Fruit fly (Drosophila melanogaster) whole organism, embryonic: Measurements from ENCODE around the gene LSm7.

ENCODE experiments used
- Aef1 ChIP-seq: fragments of 200-800 bp; sonication (Bioruptor generic); IDR thresholded peaks from 3 replicates; pipeline ENCODE4 v1.3.6; 2022; ENCODE audit warnings: missing biosample characterization, missing genetic modification characterization
- Bteb2 ChIP-seq: fragments of 200-800 bp; sonication (Bioruptor generic); optimal IDR thresholded peaks from 2 replicates; lab custom pipeline; 2016; ENCODE audit warnings: missing biosample characterization, missing genetic modification characterization
- CG10366 ChIP-seq: fragments of 200-800 bp; sonication (Bioruptor generic); IDR thresholded peaks from 2 replicates; pipeline ENCODE4 v1.3.6; 2022; ENCODE audit warnings: missing biosample characterization, missing genetic modification characterization
- CG10462 ChIP-seq: fragments of 200-800 bp; sonication (Bioruptor generic); optimal IDR thresholded peaks from 2 replicates; lab custom pipeline; 2016; ENCODE audit warnings: missing biosample characterization, missing genetic modification characterization
- CG12391 ChIP-seq: fragments of 200-800 bp; sonication (Bioruptor generic); optimal IDR thresholded peaks from 3 replicates; lab custom pipeline; 2018; ENCODE audit warnings: missing biosample characterization, mild to moderate bottlenecking, missing genetic modification characterization, moderate library complexity
- CG14014 ChIP-seq: fragments of 200-800 bp; sonication (Bioruptor generic); IDR thresholded peaks from 2 replicates; pipeline ENCODE4 v1.3.6; 2022; ENCODE audit warnings: missing biosample characterization, missing genetic modification characterization
- CG1529 ChIP-seq: fragments of 200-800 bp; sonication (Bioruptor generic); optimal IDR thresholded peaks from 3 replicates; lab custom pipeline; 2018; ENCODE audit warnings: missing biosample characterization, missing genetic modification characterization
- CG17328 ChIP-seq: fragments of 200-800 bp; sonication (Bioruptor generic); IDR thresholded peaks from 2 replicates; pipeline ENCODE4 v1.3.6; 2022; ENCODE audit warnings: missing biosample characterization, missing genetic modification characterization
- CG17568 ChIP-seq: fragments of 200-800 bp; sonication (Bioruptor generic); optimal IDR thresholded peaks from 2 replicates; lab custom pipeline; 2018; ENCODE audit warnings: missing biosample characterization, mild to moderate bottlenecking, missing genetic modification characterization, moderate library complexity
- CG18599 ChIP-seq: fragments of 200-800 bp; sonication (Bioruptor generic); optimal IDR thresholded peaks from 3 replicates; lab custom pipeline; 2017; ENCODE audit warnings: missing biosample characterization, missing genetic modification characterization, mild to moderate bottlenecking, moderate library complexity, missing genetic modification reagents
- CG18619 ChIP-seq: fragments of 200-800 bp; sonication (Bioruptor generic); optimal IDR thresholded peaks from 3 replicates; lab custom pipeline; 2017; ENCODE audit warnings: missing biosample characterization, mild to moderate bottlenecking, missing genetic modification characterization
- CG2889 ChIP-seq: fragments of 200-800 bp; sonication (Bioruptor generic); IDR thresholded peaks from 3 replicates; pipeline ENCODE4 v1.3.6; 2022; ENCODE audit warnings: missing biosample characterization, missing genetic modification characterization
- CG30403 ChIP-seq: fragments of 200-800 bp; sonication (Bioruptor generic); optimal IDR thresholded peaks from 3 replicates; lab custom pipeline; 2016; ENCODE audit warnings: missing biosample characterization, missing genetic modification characterization
- CG31441 ChIP-seq: fragments of 200-800 bp; sonication (Bioruptor generic); IDR thresholded peaks from 2 replicates; pipeline ENCODE4 v1.3.6; 2022; ENCODE audit warnings: missing biosample characterization, missing genetic modification characterization
- CG32772 ChIP-seq: fragments of 200-800 bp; sonication (Bioruptor generic); IDR thresholded peaks from 2 replicates; pipeline ENCODE4 v1.3.6; 2022; ENCODE audit warnings: missing biosample characterization, missing genetic modification characterization
- CG3847 ChIP-seq: fragments of 200-800 bp; sonication (Bioruptor generic); IDR thresholded peaks from 2 replicates; pipeline ENCODE4 v1.3.6; 2022; ENCODE audit warnings: missing biosample characterization, missing genetic modification characterization
- CG4404 ChIP-seq: fragments of 200-800 bp; sonication (Bioruptor generic); IDR thresholded peaks from 2 replicates; pipeline ENCODE4 v1.3.6; 2022; ENCODE audit warnings: missing biosample characterization, missing genetic modification characterization
- CG4820 ChIP-seq: fragments of 200-800 bp; sonication (Bioruptor generic); optimal IDR thresholded peaks from 3 replicates; lab custom pipeline; 2016; ENCODE audit warnings: missing biosample characterization, missing genetic modification characterization
- CG5180 ChIP-seq: fragments of 200-800 bp; sonication (Bioruptor generic); optimal IDR thresholded peaks from 3 replicates; lab custom pipeline; 2017; ENCODE audit warnings: missing biosample characterization, missing genetic modification characterization, mild to moderate bottlenecking, moderate library complexity, missing genetic modification reagents
- CG8924 ChIP-seq: fragments of 200-800 bp; optimal IDR thresholded peaks from 3 replicates; lab custom pipeline; 2019; ENCODE audit warnings: missing biosample characterization, mild to moderate bottlenecking, missing genetic modification characterization, moderate library complexity
- CG9727 ChIP-seq: fragments of 200-800 bp; sonication (Bioruptor generic); optimal IDR thresholded peaks from 3 replicates; lab custom pipeline; 2017; ENCODE audit warnings: missing biosample characterization, mild to moderate bottlenecking, missing genetic modification characterization
- Chrac-16 ChIP-seq: fragments of 200-800 bp; sonication (Bioruptor generic); optimal IDR thresholded peaks from 3 replicates; lab custom pipeline; 2016; ENCODE audit warnings: missing biosample characterization, missing genetic modification characterization
- CkIIα-i1 ChIP-seq: fragments of 200-800 bp; sonication (Bioruptor generic); IDR thresholded peaks from 2 replicates; pipeline ENCODE4 v1.3.6; 2022; ENCODE audit warnings: missing biosample characterization, missing genetic modification characterization
- Hmr ChIP-seq: fragments of 200-800 bp; sonication (Bioruptor generic); optimal IDR thresholded peaks from 3 replicates; lab custom pipeline; 2017; ENCODE audit warnings: mild to moderate bottlenecking, missing biosample characterization, missing genetic modification reagents, missing genetic modification characterization
- Hr3 ChIP-seq: fragments of 200-800 bp; sonication (Bioruptor generic); optimal IDR thresholded peaks from 3 replicates; lab custom pipeline; 2016; ENCODE audit warnings: missing biosample characterization, missing genetic modification characterization
- Hr78 ChIP-seq, 2 experiments: fragments of 200-800 bp in 1 of 2; fragments of >200 bp in 1 of 2; sonication (Bioruptor generic) in 1 of 2; optimal IDR thresholded peaks; 2 replicates each; lab custom pipeline; 2017 to 2019; ENCODE audit warnings: missing biosample characterization in 2 of 2, missing genetic modification characterization in 2 of 2, mild to moderate bottlenecking in 1 of 2, moderate library complexity in 1 of 2
- Hsf ChIP-seq: fragments of 200-800 bp; sonication (Bioruptor generic); optimal IDR thresholded peaks from 3 replicates; lab custom pipeline; 2016; ENCODE audit warnings: missing biosample characterization, missing genetic modification characterization
- Meics ChIP-seq: fragments of 200-800 bp; sonication (Bioruptor generic); optimal IDR thresholded peaks from 2 replicates; lab custom pipeline; 2017; ENCODE audit warnings: missing biosample characterization, mild to moderate bottlenecking, missing genetic modification characterization
- NC2α ChIP-seq: fragments of 200-800 bp; sonication (Bioruptor generic); optimal IDR thresholded peaks from 2 replicates; lab custom pipeline; 2016; ENCODE audit warnings: missing biosample characterization, missing genetic modification characterization
- Nf-YA ChIP-seq: fragments of 200-800 bp; sonication (Bioruptor generic); IDR thresholded peaks from 2 replicates; pipeline ENCODE4 v1.3.6; 2022; ENCODE audit warnings: missing biosample characterization, missing genetic modification characterization
- PHDP ChIP-seq: fragments of 200-800 bp; sonication (Bioruptor generic); optimal IDR thresholded peaks from 3 replicates; lab custom pipeline; 2018; ENCODE audit warnings: missing biosample characterization, mild to moderate bottlenecking, missing genetic modification characterization, moderate library complexity
- Ptx1 ChIP-seq: fragments of 200-800 bp; sonication (Bioruptor generic); IDR thresholded peaks from 2 replicates; pipeline ENCODE4 v1.3.6; 2022; ENCODE audit warnings: missing biosample characterization, missing genetic modification characterization
- Sox102F ChIP-seq: fragments of 200-800 bp; sonication (Bioruptor generic); optimal IDR thresholded peaks from 2 replicates; lab custom pipeline; 2018; ENCODE audit warnings: missing biosample characterization, mild to moderate bottlenecking, missing genetic modification characterization, moderate library complexity
- Ssrp ChIP-seq: fragments of 200-800 bp; sonication (Bioruptor generic); optimal IDR thresholded peaks from 2 replicates; lab custom pipeline; 2018; ENCODE audit warnings: missing biosample characterization, mild to moderate bottlenecking, missing genetic modification characterization, moderate library complexity
- Tbp ChIP-seq: fragments of >200 bp; optimal IDR thresholded peaks from 2 replicates; lab custom pipeline; 2018; ENCODE audit warnings: missing biosample characterization, missing genetic modification characterization
- Xbp1 ChIP-seq: fragments of 200-800 bp; sonication (Bioruptor generic); optimal IDR thresholded peaks from 3 replicates; lab custom pipeline; 2016; ENCODE audit warnings: missing biosample characterization, mild to moderate bottlenecking, missing genetic modification characterization
- abd-A ChIP-seq: fragments of 200-800 bp; sonication (Bioruptor generic); optimal IDR thresholded peaks from 3 replicates; lab custom pipeline; 2019; ENCODE audit warnings: missing biosample characterization, mild to moderate bottlenecking, missing genetic modification characterization, moderate library complexity
- bbx ChIP-seq: fragments of 200-800 bp; sonication (Bioruptor generic); IDR thresholded peaks from 2 replicates; pipeline ENCODE4 v1.3.6; 2022; ENCODE audit warnings: missing biosample characterization, missing genetic modification characterization; ENCODE audit not compliant: partially characterized antibody
- danr ChIP-seq: fragments of 200-800 bp; sonication (Bioruptor generic); IDR thresholded peaks from 2 replicates; pipeline ENCODE4 v1.3.6; 2022; ENCODE audit warnings: missing biosample characterization, missing genetic modification characterization
- gcm ChIP-seq: fragments of 200-800 bp; sonication (Bioruptor generic); optimal IDR thresholded peaks from 2 replicates; lab custom pipeline; 2019; ENCODE audit warnings: missing biosample characterization, mild to moderate bottlenecking, missing genetic modification characterization, moderate library complexity
- ken ChIP-seq: fragments of 200-800 bp; sonication (Bioruptor generic); IDR thresholded peaks from 3 replicates; pipeline ENCODE4 v1.3.6; 2022; ENCODE audit warnings: missing biosample characterization, missing genetic modification characterization
- lilli ChIP-seq: fragments of 200-800 bp; sonication (Bioruptor generic); optimal IDR thresholded peaks from 3 replicates; lab custom pipeline; 2016; ENCODE audit warnings: missing biosample characterization, missing genetic modification characterization
- odd ChIP-seq: fragments of 200-800 bp; sonication (Bioruptor generic); optimal IDR thresholded peaks from 2 replicates; lab custom pipeline; 2017; ENCODE audit warnings: missing biosample characterization, mild to moderate bottlenecking, missing genetic modification characterization
- ranshi ChIP-seq: fragments of 200-800 bp; sonication (Bioruptor generic); IDR thresholded peaks from 2 replicates; pipeline ENCODE4 v1.3.6; 2022; ENCODE audit warnings: missing biosample characterization, missing genetic modification characterization
- run ChIP-seq: fragments of 200-800 bp; sonication (Bioruptor generic); optimal IDR thresholded peaks from 3 replicates; lab custom pipeline; 2018; ENCODE audit warnings: missing biosample characterization, mild to moderate bottlenecking, missing genetic modification characterization
- sens ChIP-seq: fragments of 200-800 bp; sonication (Bioruptor generic); peaks from one replicate; lab custom pipeline; 2016; ENCODE audit warnings: missing biosample characterization, missing genetic modification characterization
- slbo ChIP-seq: fragments of 200-800 bp; sonication (Bioruptor generic); IDR thresholded peaks from 2 replicates; pipeline ENCODE4 v1.3.6; 2022; ENCODE audit warnings: missing biosample characterization, missing genetic modification characterization
- tio ChIP-seq: fragments of 200-800 bp; sonication (Bioruptor generic); optimal IDR thresholded peaks from 2 replicates; lab custom pipeline; 2017; ENCODE audit warnings: missing biosample characterization, missing genetic modification characterization, inconsistent platforms
- zfh1 ChIP-seq: fragments of 200-800 bp; sonication (Bioruptor generic); IDR thresholded peaks from 3 replicates; pipeline ENCODE4 v1.3.6; 2022; ENCODE audit warnings: missing biosample characterization, missing genetic modification characterization

The LSm7 gene

DNA sequence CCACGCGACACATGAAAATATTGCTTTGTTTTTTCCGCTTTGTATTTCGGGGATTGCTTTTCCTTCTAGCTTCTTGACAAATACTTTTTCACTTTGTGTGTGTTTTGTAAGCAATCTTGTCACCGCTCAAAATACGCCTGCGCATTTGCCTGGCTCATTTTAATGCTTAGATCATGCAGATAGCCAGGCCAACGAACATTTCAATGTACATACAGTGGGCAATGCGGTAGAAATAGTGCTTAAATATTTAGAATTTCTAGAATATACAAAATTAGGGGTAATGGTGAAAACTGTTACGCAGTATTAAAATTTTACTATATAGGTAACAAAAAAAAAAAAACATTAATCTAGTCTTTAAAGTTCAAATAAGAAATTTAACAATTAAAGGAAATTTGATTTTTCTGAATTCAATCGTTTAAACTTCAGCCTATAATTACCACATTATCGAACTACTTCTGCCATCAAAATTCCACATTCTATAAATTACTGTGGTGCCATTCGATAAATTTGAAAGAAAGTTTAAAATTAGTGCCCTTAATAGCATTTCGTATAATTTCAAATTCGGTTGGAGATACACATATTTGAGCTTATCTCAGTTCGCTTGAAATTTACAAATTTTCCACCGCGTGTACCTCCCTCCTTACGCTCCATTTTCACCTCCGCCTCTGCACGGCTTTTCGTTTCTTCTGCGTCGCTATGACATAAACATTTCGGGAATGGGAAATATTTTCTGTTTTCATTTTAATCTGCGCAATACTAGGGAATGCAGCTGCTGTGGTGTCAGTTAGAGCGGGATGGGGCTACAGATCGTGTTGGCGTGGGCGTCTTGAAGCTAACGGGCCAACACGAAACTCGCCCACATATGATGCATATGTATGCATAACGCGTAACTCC, 35.8 kb downstream of the LSm7 start (continued):
- peak; percentile 1 for TF ChIP-seq tio (GFP tag; lab: Kevin White, UChicago)
- no peak for TF ChIP-seq CkIIα-i1 (GFP tag; lab: Robert Waterston, UW)
- TF ChIP-seq Xbp1 (GFP tag; lab: Kevin White, UChicago), result peak; percentile 8
- TF ChIP-seq CG17568 (GFP tag; lab: Kevin White, UChicago), result no peak
- TF ChIP-seq Hr78 (GFP tag; optimal IDR thresholded peaks at IDR 0.05; lab: Kevin White, UChicago), result no peak
- TF ChIP-seq CG5180, result no peak
- TF ChIP-seq slbo (GFP tag; lab: Robert Waterston, UW), result peak; percentile 17; the same call in 1 of the 2 replicates
- TF ChIP-seq CG8924 (tag; lab: Kevin White, UChicago), result peak; percentile 21
- TF ChIP-seq CG14014 (GFP tag; lab: Robert Waterston, UW), result 0 out of 2 replicates have a peak, but pooled peaks have one; percentile 9
- peak; percentile 35; the same call in 2 of the 3 replicates for TF ChIP-seq Aef1
- TF ChIP-seq NC2α (GFP tag; lab: Kevin White, UChicago), result no peak
- peak; percentile 21; the same call in 1 of the 2 replicates for TF ChIP-seq CG10366 (GFP tag; lab: Robert Waterston, UW)
- peak; percentile 24 for TF ChIP-seq CG30403 (GFP tag; lab: Kevin White, UChicago)
- TF ChIP-seq danr (GFP tag; lab: Robert Waterston, UW), result no peak
- peak; percentile 2 for TF ChIP-seq Hmr (GFP tag; lab: Kevin White, UChicago)
- no peak for TF ChIP-seq CG31441
- TF ChIP-seq Meics (GFP tag; lab: Kevin White, UChicago), result no peak
- peak; percentile 50 for TF ChIP-seq Ptx1 (GFP tag; lab: Robert Waterston, UW)
- peak; percentile 51 for TF ChIP-seq CG17328 (GFP tag; lab: Robert Waterston, UW)
- no peak for TF ChIP-seq Nf-YA (GFP tag; lab: Robert Waterston, UW)
- peak; percentile 9 for TF ChIP-seq odd (GFP tag; lab: Kevin White, UChicago)
- TF ChIP-seq Chrac-16, result no peak
- 0 out of 2 replicates have a peak, but pooled peaks have one; percentile 12 for TF ChIP-seq CG3847 (GFP tag; lab: Robert Waterston, UW)
- no peak for TF ChIP-seq CG2889 (GFP tag; lab: Robert Waterston, UW)
- peak; percentile 46 for TF ChIP-seq sens (GFP tag; lab: Kevin White, UChicago)
- TF ChIP-seq CG10462 (GFP tag; lab: Kevin White, UChicago), result no peak
- peak; percentile 17 for TF ChIP-seq CG1529 (GFP tag; lab: Kevin White, UChicago)
- peak; percentile 56 for TF ChIP-seq Sox102F
- 0 out of 3 replicates have a peak, but pooled peaks have one; percentile 36 for TF ChIP-seq zfh1 (GFP tag; lab: Robert Waterston, UW)
- peak; percentile 4 for TF ChIP-seq CG9727 (GFP tag; lab: Kevin White, UChicago)
- TF ChIP-seq Tbp (GFP tag; lab: Kevin White, UChicago), result no peak
- TF ChIP-seq Ssrp (tag; lab: Kevin White, UChicago), result peak; percentile 3
- no peak for TF ChIP-seq bbx (GFP tag; lab: Robert Waterston, UW)
- TF ChIP-seq Hr3 (GFP tag; lab: Kevin White, UChicago), result peak; percentile 17
- TF ChIP-seq CG4820, result peak; percentile 21
- 0 out of 2 replicates have a peak, but pooled peaks have one; percentile 27 for TF ChIP-seq ranshi (GFP tag; lab: Robert Waterston, UW)
- TF ChIP-seq gcm (GFP tag; lab: Kevin White, UChicago), result peak; percentile 2
- TF ChIP-seq CG18619 (GFP tag; lab: Kevin White, UChicago), result peak; percentile 2
- TF ChIP-seq Bteb2 (GFP tag; lab: Kevin White, UChicago), result no peak
- peak; percentile 24 for TF ChIP-seq lilli (GFP tag; lab: Kevin White, UChicago)
- peak; percentile 21 for TF ChIP-seq CG12391 (tag; lab: Kevin White, UChicago)
- TF ChIP-seq run (tag; lab: Kevin White, UChicago), result no peak
- peak; percentile 26 for TF ChIP-seq PHDP (tag; lab: Kevin White, UChicago)
- no peak for TF ChIP-seq CG32772 (GFP tag; lab: Robert Waterston, UW)
- no peak for TF ChIP-seq CG4404 (GFP tag; lab: Robert Waterston, UW)
- no peak for TF ChIP-seq abd-A (tag; lab: Kevin White, UChicago)
- peak; percentile 40 for TF ChIP-seq Hsf (GFP tag; lab: Kevin White, UChicago)
- peak; percentile 49; the same call in 2 of the 3 replicates for TF ChIP-seq ken (GFP tag; lab: Robert Waterston, UW)
- TF ChIP-seq CG18599 (GFP tag; lab: Kevin White, UChicago), result no peak
